Worm (Caenorhabditis elegans) whole organism, L4 larva: ENCODE measurements around the gene K09G1.2.

Experiments used
- F37D6.2 ChIP-seq: sonication (generic microtip); optimal IDR thresholded peaks from 2 replicates; lab custom pipeline; 2016; ENCODE audit warnings: mild to moderate bottlenecking, missing genetic modification characterization, missing compliant biosample characterization
- F44E2.7 ChIP-seq: fragments of 200-800 bp; sonication (Bioruptor generic); IDR thresholded peaks from 2 replicates; pipeline ENCODE4 v2.1.2; 2022; ENCODE audit warnings: missing genetic modification characterization, missing compliant biosample characterization
- ZK337.2 ChIP-seq: fragments of 200-800 bp; sonication (Bioruptor generic); IDR thresholded peaks from 2 replicates; pipeline ENCODE4 v1.3.6; 2022; ENCODE audit warnings: missing genetic modification reagents, missing genetic modification characterization, missing compliant biosample characterization
- aha-1 ChIP-seq: fragments of 150-350 bp; peaks from one replicate; lab custom pipeline; 2014; ENCODE audit warnings: missing biosample characterization, missing genetic modification characterization
- ama-1 ChIP-seq: fragments of 150-350 bp; optimal IDR thresholded peaks from 2 replicates; lab custom pipeline; 2014; ENCODE audit warnings: inconsistent platforms, mixed read lengths
- arid-1 ChIP-seq: fragments of 200-800 bp; sonication (Bioruptor generic); conservative IDR thresholded peaks from 2 replicates; pipeline ENCODE4 v1.3.6; 2022; ENCODE audit warnings: missing genetic modification reagents, missing genetic modification characterization, missing compliant biosample characterization
- cey-2 ChIP-seq: sonication (generic microtip); optimal IDR thresholded peaks from 3 replicates; lab custom pipeline; 2017; ENCODE audit warnings: missing genetic modification characterization, mild to moderate bottlenecking, missing compliant biosample characterization, antibody characterized with exemption, borderline replicate concordance; ENCODE audit not compliant: insufficient read depth
- dmd-6 ChIP-seq: fragments of 200-800 bp; sonication (Bioruptor generic); IDR thresholded peaks from 2 replicates; pipeline ENCODE4 v1.3.6; 2022; ENCODE audit warnings: missing genetic modification reagents, missing genetic modification characterization, missing compliant biosample characterization
- dmd-8 ChIP-seq: fragments of 200-800 bp; sonication (Bioruptor generic); IDR thresholded peaks from 2 replicates; pipeline ENCODE4 v1.3.6; 2022; ENCODE audit warnings: missing genetic modification characterization, missing compliant biosample characterization
- dpl-1 ChIP-seq: fragments of 150-350 bp; optimal IDR thresholded peaks from 2 replicates; lab custom pipeline; 2014; ENCODE audit warnings: missing biosample characterization, missing genetic modification reagents, missing genetic modification characterization
- egl-43 ChIP-seq: fragments of 200-800 bp; sonication (Bioruptor generic); IDR thresholded peaks from 2 replicates; pipeline ENCODE4 v1.3.6; 2022; ENCODE audit warnings: missing genetic modification reagents, missing genetic modification characterization, missing compliant biosample characterization
- hif-1 ChIP-seq, 2 experiments: sonication (generic microtip); optimal IDR thresholded peaks; 2 replicates each; lab custom pipeline; 2016 to 2017; ENCODE audit warnings: missing compliant biosample characterization in 2 of 2, missing genetic modification characterization in 2 of 2, missing genetic modification reagents in 2 of 2, missing genotype in 2 of 2, mild to moderate bottlenecking in 1 of 2
- hlh-11 ChIP-seq: fragments of 200-800 bp; sonication (Bioruptor generic); optimal IDR thresholded peaks from 2 replicates; lab custom pipeline; 2018; ENCODE audit warnings: mild to moderate bottlenecking, missing genetic modification characterization, missing compliant biosample characterization
- hlh-30 ChIP-seq: sonication (generic microtip); optimal IDR thresholded peaks from 2 replicates; lab custom pipeline; 2017; ENCODE audit warnings: antibody characterized with exemption, mild to moderate bottlenecking, missing genetic modification characterization, missing compliant biosample characterization; ENCODE audit not compliant: insufficient read depth
- hmg-1.1 ChIP-seq: fragments of 200-800 bp; sonication (Bioruptor generic); IDR thresholded peaks from 2 replicates; pipeline ENCODE4 v1.3.6; 2022; ENCODE audit warnings: missing genetic modification reagents, missing genetic modification characterization, missing compliant biosample characterization
- lin-1 ChIP-seq: fragments of 200-800 bp; sonication (Bioruptor generic); IDR thresholded peaks from 2 replicates; pipeline ENCODE4 v1.3.6; 2022; ENCODE audit warnings: missing genetic modification reagents, missing genetic modification characterization, missing compliant biosample characterization
- lin-13 ChIP-seq: fragments of 150-350 bp; optimal IDR thresholded peaks from 2 replicates; lab custom pipeline; 2014; ENCODE audit warnings: missing biosample characterization, missing genetic modification reagents, missing genetic modification characterization
- lin-38 ChIP-seq: fragments of 200-800 bp; sonication (Bioruptor generic); IDR thresholded peaks from 2 replicates; pipeline ENCODE4 v1.3.6; 2022; ENCODE audit warnings: missing genetic modification reagents, missing genetic modification characterization, missing compliant biosample characterization
- lir-3 ChIP-seq: sonication (generic microtip); optimal IDR thresholded peaks from 2 replicates; lab custom pipeline; 2016; ENCODE audit warnings: mild to moderate bottlenecking, missing genetic modification characterization, missing compliant biosample characterization
- lsy-2 ChIP-seq, 2 experiments: fragments of 150-350 bp in 1 of 2; sonication (generic microtip) in 1 of 2; optimal IDR thresholded peaks; 2 replicates each; lab custom pipeline; 2014 to 2017; ENCODE audit warnings: missing biosample characterization in 2 of 2, missing genetic modification characterization in 2 of 2
- mdl-1 ChIP-seq, 2 experiments: fragments of 150-350 bp in 1 of 2; sonication (generic microtip) in 1 of 2; optimal IDR thresholded peaks; 2 replicates each; lab custom pipeline; 2014 to 2017; ENCODE audit warnings: missing biosample characterization in 2 of 2, missing genetic modification characterization in 2 of 2
- mep-1 ChIP-seq: fragments of 150-350 bp; sonication (generic microtip); optimal IDR thresholded peaks from 3 replicates; lab custom pipeline; 2014; ENCODE audit warnings: missing biosample characterization, missing genetic modification characterization
- mes-2 ChIP-seq: sonication (generic microtip); optimal IDR thresholded peaks from 2 replicates; lab custom pipeline; 2016; ENCODE audit warnings: missing genotype, mild to moderate bottlenecking, missing genetic modification characterization, missing compliant biosample characterization; ENCODE audit not compliant: poor library complexity, severe bottlenecking
- mxl-3 ChIP-seq: fragments of 200-800 bp; sonication (Bioruptor generic); optimal IDR thresholded peaks from 2 replicates; lab custom pipeline; 2018; ENCODE audit warnings: mild to moderate bottlenecking, missing genetic modification characterization, missing compliant biosample characterization
- nhr-102 ChIP-seq: sonication (generic microtip); optimal IDR thresholded peaks from 2 replicates; lab custom pipeline; 2016; ENCODE audit warnings: mild to moderate bottlenecking, missing genetic modification characterization, moderate library complexity, missing compliant biosample characterization
- nhr-11 ChIP-seq: fragments of 150-350 bp; optimal IDR thresholded peaks from 2 replicates; lab custom pipeline; 2014; ENCODE audit warnings: missing biosample characterization, missing genetic modification characterization
- nhr-42 ChIP-seq: fragments of 200-800 bp; sonication (Bioruptor generic); IDR thresholded peaks from 2 replicates; pipeline ENCODE4 v1.3.6; 2022; ENCODE audit warnings: missing genetic modification characterization, missing compliant biosample characterization
- nhr-48 ChIP-seq: sonication (generic microtip); optimal IDR thresholded peaks from 2 replicates; lab custom pipeline; 2016; ENCODE audit warnings: mild to moderate bottlenecking, missing genetic modification characterization, missing compliant biosample characterization
- rbr-2 ChIP-seq: sonication (generic microtip); optimal IDR thresholded peaks from 2 replicates; lab custom pipeline; 2016; ENCODE audit warnings: missing genotype, missing genetic modification characterization, missing compliant biosample characterization
- sdz-12 ChIP-seq: fragments of 200-800 bp; sonication (Bioruptor generic); optimal IDR thresholded peaks from 2 replicates; lab custom pipeline; 2018; ENCODE audit warnings: mild to moderate bottlenecking, missing genetic modification characterization, missing compliant biosample characterization
- set-16 ChIP-seq: fragments of 200-800 bp; sonication (Bioruptor generic); IDR thresholded peaks from 2 replicates; pipeline ENCODE4 v1.3.6; 2022; ENCODE audit warnings: missing genetic modification reagents, missing genetic modification characterization, missing compliant biosample characterization
- spr-1 ChIP-seq: sonication (generic microtip); optimal IDR thresholded peaks from 2 replicates; lab custom pipeline; 2016; ENCODE audit warnings: mild to moderate bottlenecking, missing genetic modification characterization, missing compliant biosample characterization
- tra-1 ChIP-seq: fragments of 200-800 bp; sonication (Bioruptor generic); IDR thresholded peaks from 2 replicates; pipeline ENCODE4 v1.3.6; 2022; ENCODE audit warnings: missing genetic modification reagents, missing genetic modification characterization, missing compliant biosample characterization
- unc-39 ChIP-seq: sonication (generic microtip); optimal IDR thresholded peaks from 2 replicates; lab custom pipeline; 2017; ENCODE audit warnings: missing biosample characterization, missing genetic modification characterization
- unc-62 ChIP-seq, 3 experiments: fragments of 150-350 bp in 1 of 3; sonication (generic microtip); optimal IDR thresholded peaks in 2 of 3; peaks in 1 of 3; 1 replicate in 1 of 3; 2 replicates in 2 of 3; lab custom pipeline; 2014 to 2017; ENCODE audit warnings: missing biosample characterization in 3 of 3, missing genetic modification characterization in 3 of 3, missing genetic modification reagents in 3 of 3, missing genotype in 1 of 3
- zag-1 ChIP-seq: fragments of 150-350 bp; optimal IDR thresholded peaks from 2 replicates; lab custom pipeline; 2014; ENCODE audit warnings: missing biosample characterization, missing genetic modification characterization
- zfp-2 ChIP-seq: sonication (generic microtip); optimal IDR thresholded peaks from 2 replicates; lab custom pipeline; 2016; ENCODE audit warnings: mild to moderate bottlenecking, missing genetic modification characterization, missing compliant biosample characterization

The K09G1.2 gene

DNA sequence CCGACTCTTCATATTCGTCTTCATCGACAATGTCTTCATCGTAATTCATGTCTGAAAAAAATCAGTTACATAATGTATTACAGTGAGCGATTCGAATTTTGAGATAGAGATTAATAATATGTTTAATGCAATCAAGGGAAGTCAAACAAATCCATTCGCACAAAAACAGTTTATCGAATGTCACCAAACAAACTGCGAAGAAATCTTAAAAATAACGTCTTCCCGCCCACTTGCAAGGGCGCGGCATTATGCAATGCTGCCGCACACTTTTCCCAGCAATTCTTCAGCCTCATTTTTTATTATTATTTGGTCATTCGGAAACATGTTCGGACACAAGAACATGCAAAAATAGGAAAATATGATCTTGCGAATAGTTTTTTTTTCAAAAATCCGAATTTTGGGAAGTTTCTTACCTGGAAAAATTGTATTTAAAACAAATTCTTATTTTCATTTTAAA lies 46.2 kb upstream of the K09G1.2 start, which contains the start of gene mdf-1 (continued):
- TF ChIP-seq cey-2 (no peak), dmd-6 (GFP tag; lab: Robert Waterston, UW) (peak; percentile 19; the same call in 1 of the 2 replicates), hif-1 (tag; optimal IDR thresholded peaks at IDR 0.05; lab: Kevin White, UChicago) (peak in 1 of 2 experiments; percentile 33), spr-1 (tag; lab: Kevin White, UChicago) (peak; percentile 47), unc-39 (tag; lab: Kevin White, UChicago) (no peak), dpl-1 (peak; percentile 91), hlh-30 (tag; lab: Kevin White, UChicago) (peak; percentile 58), lin-13 (peak; percentile 54), dmd-8 (GFP tag; lab: Robert Waterston, UW) (no peak), mes-2 (peak; percentile 91), lin-38 (GFP tag; lab: Robert Waterston, UW) (peak; percentile 61), arid-1 (GFP tag; lab: Robert Waterston, UW) (peak; percentile 36), hmg-1.1 (peak; percentile 45; the same call in 1 of the 2 replicates), lin-1 (GFP tag; lab: Robert Waterston, UW) (no peak)

DNA sequence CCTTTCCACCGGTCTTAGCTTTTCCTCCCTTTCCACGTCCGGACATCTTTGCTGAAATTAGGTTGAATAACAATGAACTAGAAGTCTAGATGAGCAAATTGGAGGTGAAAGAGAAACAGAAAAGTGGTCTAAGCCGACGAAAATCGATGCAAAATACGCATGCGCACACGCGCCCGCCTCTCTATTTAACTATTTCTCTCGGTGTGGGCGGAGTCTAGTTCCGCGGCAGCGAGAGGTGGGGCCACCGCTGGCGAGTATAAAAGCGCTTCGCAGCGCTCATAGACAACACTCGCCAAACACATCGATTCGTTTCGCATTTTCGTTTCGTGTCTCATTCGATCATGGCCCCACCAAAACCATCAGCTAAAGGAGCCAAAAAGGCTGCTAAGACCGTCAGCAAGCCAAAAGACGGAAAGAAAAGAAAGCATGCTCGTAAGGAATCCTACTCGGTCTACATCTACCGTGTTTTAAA lies 45.1 kb upstream of the K09G1.2 start, which contains the start of the genes his-35 and his-41:
TSS of gene his-35 (minus strand) at position 51 of the 472 bp plus-strand sequence.
TSS of gene his-41 (plus strand) at position 299 of the 472 bp plus-strand sequence.
- peak in 1 of 2 experiments; percentile 11 for TF ChIP-seq mdl-1 (tag; optimal IDR thresholded peaks at IDR 0.05; lab: Kevin White, UChicago)
- TF ChIP-seq mes-2 = peak; percentile 42
- peak; percentile 10 for TF ChIP-seq mxl-3 (GFP tag; lab: Kevin White, UChicago)
- TF ChIP-seq mep-1 (tag; lab: Kevin White, UChicago) = peak; percentile 2
- TF ChIP-seq lsy-2 (tag; optimal IDR thresholded peaks at IDR 0.05; lab: Kevin White, UChicago) = peak in 1 of 2 experiments; percentile 46
- TF ChIP-seq set-16 (GFP tag; lab: Robert Waterston, UW) = peak; percentile 24; the same call in 1 of the 2 replicates
- peak; percentile 96 for TF ChIP-seq aha-1
- no peak for TF ChIP-seq sdz-12 (GFP tag; lab: Kevin White, UChicago)
- TF ChIP-seq dmd-6 (GFP tag; lab: Robert Waterston, UW) = peak; percentile 27; the same call in 1 of the 2 replicates
- peak; percentile 44 for TF ChIP-seq nhr-102 (tag; lab: Kevin White, UChicago)
- 0 out of 2 replicates have a peak, but pooled peaks have one; percentile 27 for TF ChIP-seq nhr-42 (GFP tag; lab: Robert Waterston, UW)
- TF ChIP-seq hlh-30 (tag; lab: Kevin White, UChicago) = peak; percentile 4
- TF ChIP-seq tra-1 (GFP tag; lab: Robert Waterston, UW) = 0 out of 2 replicates have a peak, but pooled peaks have one; percentile 16
- TF ChIP-seq ama-1 = peak; percentile 85
- peak; percentile 20 for TF ChIP-seq nhr-48
- no peak for TF ChIP-seq zfp-2 (tag; lab: Kevin White, UChicago)
- TF ChIP-seq unc-62 (GFP tag; optimal IDR thresholded peaks at IDR 0.05 in 1 of 2; lab: Kevin White, UChicago) = peak in 1 of 2 experiments; percentile 81
- no peak for TF ChIP-seq unc-62 (tag; optimal IDR thresholded peaks at IDR 0.05; lab: Kevin White, UChicago)
- no peak for TF ChIP-seq zag-1
- no peak for TF ChIP-seq ZK337.2
- peak; percentile 12 for TF ChIP-seq F37D6.2 (tag; lab: Kevin White, UChicago)
- peak; percentile 76 for TF ChIP-seq nhr-11 (tag; lab: Kevin White, UChicago)
- no peak for TF ChIP-seq F44E2.7 (GFP tag; lab: Robert Waterston, UW)
- peak; percentile 27 for TF ChIP-seq dpl-1
- TF ChIP-seq lir-3 = no peak
- TF ChIP-seq cey-2 = no peak
- TF ChIP-seq hlh-11 (tag; lab: Kevin White, UChicago) = peak; percentile 59
- TF ChIP-seq hmg-1.1 = 0 out of 2 replicates have a peak, but pooled peaks have one; percentile 24
- TF ChIP-seq lin-38 (GFP tag; lab: Robert Waterston, UW) = peak; percentile 61
- peak; percentile 57; the same call in 1 of the 2 replicates for TF ChIP-seq egl-43 (GFP tag; lab: Robert Waterston, UW)
- peak; percentile 37 for TF ChIP-seq rbr-2 (tag; lab: Kevin White, UChicago)
